Fruit fly (Drosophila melanogaster) whole organism, embryonic: ENCODE data around the gene caup.

ENCODE experiments used
- Dll ChIP-seq: fragments of 200-800 bp; sonication (Bioruptor generic); IDR thresholded peaks from 4 replicates; pipeline ENCODE4 v1.3.6; 2022; ENCODE audit warnings: missing biosample characterization, missing genetic modification characterization; ENCODE audit not compliant: partially characterized antibody
- E2f1 ChIP-seq: fragments of 200-800 bp; sonication (Bioruptor generic); IDR thresholded peaks from 2 replicates; pipeline ENCODE4 v1.3.6; 2022; ENCODE audit warnings: missing biosample characterization, missing genetic modification characterization
- HHEX ChIP-seq: fragments of 200-800 bp; sonication (Bioruptor generic); optimal IDR thresholded peaks from 3 replicates; lab custom pipeline; 2017; ENCODE audit warnings: missing biosample characterization, mild to moderate bottlenecking, missing genetic modification characterization, missing genetic modification reagents
- Rx ChIP-seq: fragments of 200-800 bp; sonication (Bioruptor generic); IDR thresholded peaks from 2 replicates; pipeline ENCODE4 v1.3.6; 2022; ENCODE audit warnings: missing biosample characterization, missing genetic modification characterization
- Sox102F ChIP-seq: fragments of 200-800 bp; sonication (Bioruptor generic); optimal IDR thresholded peaks from 2 replicates; lab custom pipeline; 2018; ENCODE audit warnings: missing biosample characterization, mild to moderate bottlenecking, missing genetic modification characterization, moderate library complexity
- fd102C ChIP-seq: fragments of 200-800 bp; sonication (Bioruptor generic); optimal IDR thresholded peaks from 2 replicates; lab custom pipeline; 2018; ENCODE audit warnings: missing biosample characterization, mild to moderate bottlenecking, missing genetic modification characterization, moderate library complexity

- TF ChIP-seq Dll (GFP tag; lab: Robert Waterston, UW) (no peak), HHEX (GFP tag; lab: Kevin White, UChicago) (no peak), E2f1 (GFP tag; lab: Robert Waterston, UW) (no peak), Sox102F (GFP tag; lab: Kevin White, UChicago) (no peak), fd102C (GFP tag; lab: Kevin White, UChicago) (no peak), Rx (no peak)
These were observed 12.4 kb downstream of the caup start for dm6 chr3L:12621862-12622261.
